Fruit fly (Drosophila melanogaster) whole organism, embryonic: ENCODE results near the gene yl.

Experiments used
- Atf-2 ChIP-seq: fragments of 200-800 bp; sonication (Bioruptor generic); optimal IDR thresholded peaks from 2 replicates; lab custom pipeline; 2016; ENCODE audit warnings: missing biosample characterization, missing genetic modification characterization
- CG10267 ChIP-seq: fragments of 200-800 bp; sonication (Bioruptor generic); optimal IDR thresholded peaks from 2 replicates; lab custom pipeline; 2018; ENCODE audit warnings: missing biosample characterization, mild to moderate bottlenecking, missing genetic modification characterization, moderate library complexity
- CG10959 ChIP-seq: fragments of 200-800 bp; sonication (Bioruptor generic); IDR thresholded peaks from 2 replicates; pipeline ENCODE4 v1.3.6; 2022; ENCODE audit warnings: missing biosample characterization, missing genetic modification characterization
- CG11247 ChIP-seq: fragments of 200-800 bp; sonication (Bioruptor generic); IDR thresholded peaks from 2 replicates; pipeline ENCODE4 v1.3.6; 2022; ENCODE audit warnings: missing biosample characterization, missing genetic modification characterization
- CG11560 ChIP-seq: fragments of 200-800 bp; sonication (Bioruptor generic); IDR thresholded peaks from 3 replicates; pipeline ENCODE4 v1.3.6; 2022; ENCODE audit warnings: missing biosample characterization, missing genetic modification characterization
- CG12071 ChIP-seq: fragments of 200-800 bp; sonication (Bioruptor generic); optimal IDR thresholded peaks from 3 replicates; lab custom pipeline; 2018; ENCODE audit warnings: missing biosample characterization, mild to moderate bottlenecking, missing genetic modification characterization
- CG15269 ChIP-seq: fragments of 200-800 bp; sonication (Bioruptor generic); optimal IDR thresholded peaks from 2 replicates; lab custom pipeline; 2018; ENCODE audit warnings: missing biosample characterization, mild to moderate bottlenecking, missing genetic modification characterization, moderate library complexity
- CG1602 ChIP-seq: fragments of 200-800 bp; sonication (Bioruptor generic); optimal IDR thresholded peaks from 3 replicates; lab custom pipeline; 2016; ENCODE audit warnings: missing biosample characterization, missing genetic modification characterization
- CG17328 ChIP-seq: fragments of 200-800 bp; sonication (Bioruptor generic); IDR thresholded peaks from 2 replicates; pipeline ENCODE4 v1.3.6; 2022; ENCODE audit warnings: missing biosample characterization, missing genetic modification characterization
- CG18011 ChIP-seq: fragments of 200-800 bp; sonication (Bioruptor generic); optimal IDR thresholded peaks from 2 replicates; lab custom pipeline; 2017; ENCODE audit warnings: missing biosample characterization, missing genetic modification characterization, mild to moderate bottlenecking, moderate library complexity, missing genotype
- CG2889 ChIP-seq: fragments of 200-800 bp; sonication (Bioruptor generic); IDR thresholded peaks from 3 replicates; pipeline ENCODE4 v1.3.6; 2022; ENCODE audit warnings: missing biosample characterization, missing genetic modification characterization
- CG31365 ChIP-seq: fragments of 200-800 bp; sonication (Bioruptor generic); optimal IDR thresholded peaks from 2 replicates; lab custom pipeline; 2018; ENCODE audit warnings: missing biosample characterization, mild to moderate bottlenecking, missing genetic modification characterization
- CG3163 ChIP-seq: fragments of 200-800 bp; sonication (Bioruptor generic); optimal IDR thresholded peaks from 3 replicates; lab custom pipeline; 2016; ENCODE audit warnings: missing biosample characterization, missing genetic modification characterization
- CG32767 ChIP-seq: fragments of 200-800 bp; sonication (Bioruptor generic); IDR thresholded peaks from 2 replicates; pipeline ENCODE4 v1.3.6; 2022; ENCODE audit warnings: missing biosample characterization, missing genetic modification characterization
- CG3726 ChIP-seq: fragments of 200-800 bp; sonication (Bioruptor generic); IDR thresholded peaks from 3 replicates; pipeline ENCODE4, ENCODE4 v1.3.6; 2022; ENCODE audit warnings: missing biosample characterization, missing genetic modification characterization
- CG4404 ChIP-seq: fragments of 200-800 bp; sonication (Bioruptor generic); IDR thresholded peaks from 2 replicates; pipeline ENCODE4 v1.3.6; 2022; ENCODE audit warnings: missing biosample characterization, missing genetic modification characterization
- CG4730 ChIP-seq: fragments of 200-800 bp; sonication (Bioruptor generic); IDR thresholded peaks from 2 replicates; pipeline ENCODE4 v1.3.6; 2022; ENCODE audit warnings: missing biosample characterization, missing genetic modification characterization
- CG6254 ChIP-seq: fragments of 200-800 bp; sonication (Bioruptor generic); optimal IDR thresholded peaks from 3 replicates; lab custom pipeline; 2017; ENCODE audit warnings: mild to moderate bottlenecking, missing biosample characterization, missing genetic modification reagents, missing genetic modification characterization
- CG7271 ChIP-seq: fragments of 200-800 bp; sonication (Bioruptor generic); optimal IDR thresholded peaks from 2 replicates; lab custom pipeline; 2018; ENCODE audit warnings: missing biosample characterization, mild to moderate bottlenecking, missing genetic modification characterization, moderate library complexity
- CG7745 ChIP-seq: fragments of 200-800 bp; sonication (Bioruptor generic); optimal IDR thresholded peaks from 2 replicates; lab custom pipeline; 2018; ENCODE audit warnings: missing biosample characterization, mild to moderate bottlenecking, missing genetic modification characterization, moderate library complexity
- CG8924 ChIP-seq: fragments of 200-800 bp; optimal IDR thresholded peaks from 3 replicates; lab custom pipeline; 2019; ENCODE audit warnings: missing biosample characterization, mild to moderate bottlenecking, missing genetic modification characterization, moderate library complexity
- Dek ChIP-seq: fragments of 200-800 bp; sonication (Bioruptor generic); optimal IDR thresholded peaks from 3 replicates; lab custom pipeline; 2019; ENCODE audit warnings: missing biosample characterization, mild to moderate bottlenecking, missing genetic modification characterization, moderate library complexity
- Dip3 ChIP-seq: fragments of 200-800 bp; sonication (Bioruptor generic); optimal IDR thresholded peaks from 3 replicates; lab custom pipeline; 2016; ENCODE audit warnings: missing biosample characterization, missing genetic modification characterization
- E2f1 ChIP-seq: fragments of 200-800 bp; sonication (Bioruptor generic); IDR thresholded peaks from 2 replicates; pipeline ENCODE4 v1.3.6; 2022; ENCODE audit warnings: missing biosample characterization, missing genetic modification characterization
- Optix ChIP-seq: fragments of 200-800 bp; sonication (Bioruptor generic); IDR thresholded peaks from 3 replicates; pipeline ENCODE4 v1.3.6; 2022; ENCODE audit warnings: missing biosample characterization, missing genetic modification characterization
- Poxn ChIP-seq: fragments of 200-800 bp; sonication (Bioruptor generic); IDR thresholded peaks from 2 replicates; pipeline ENCODE4 v1.3.6; 2022; ENCODE audit warnings: missing biosample characterization, missing genetic modification characterization
- Rfx ChIP-seq: fragments of 200-800 bp; sonication (Bioruptor generic); IDR thresholded peaks from 2 replicates; pipeline ENCODE4 v1.3.6; 2022; ENCODE audit warnings: missing biosample characterization, missing genetic modification characterization
- Rx ChIP-seq: fragments of 200-800 bp; sonication (Bioruptor generic); IDR thresholded peaks from 2 replicates; pipeline ENCODE4 v1.3.6; 2022; ENCODE audit warnings: missing biosample characterization, missing genetic modification characterization
- Xrp1 ChIP-seq: fragments of 200-800 bp; sonication (Bioruptor generic); IDR thresholded peaks from 2 replicates; pipeline ENCODE4 v1.3.6; 2022; ENCODE audit warnings: missing biosample characterization, missing genetic modification characterization
- ac ChIP-seq: fragments of 200-800 bp; sonication (Bioruptor generic); optimal IDR thresholded peaks from 3 replicates; lab custom pipeline; 2017; ENCODE audit warnings: missing biosample characterization, mild to moderate bottlenecking, missing genetic modification characterization
- aop ChIP-seq: fragments of 200-800 bp; sonication (Bioruptor generic); IDR thresholded peaks from 2 replicates; pipeline ENCODE4 v1.3.6; 2022; ENCODE audit warnings: missing biosample characterization, missing genetic modification characterization
- ara ChIP-seq: fragments of 200-800 bp; sonication (Bioruptor generic); IDR thresholded peaks from 2 replicates; pipeline ENCODE4 v1.3.6; 2022; ENCODE audit warnings: missing biosample characterization, missing genetic modification characterization
- br ChIP-seq: fragments of >200 bp; optimal IDR thresholded peaks from 2 replicates; lab custom pipeline; 2017
- chif ChIP-seq, 2 experiments: fragments of 200-800 bp; sonication (Bioruptor generic); optimal IDR thresholded peaks; 3 replicates each; lab custom pipeline; 2016; ENCODE audit warnings: missing biosample characterization in 2 of 2, missing genetic modification characterization in 2 of 2
- chinmo ChIP-seq: fragments of 200-800 bp; sonication (Bioruptor generic); IDR thresholded peaks from 4 replicates; pipeline ENCODE4 v1.3.6; 2022; ENCODE audit warnings: missing biosample characterization, missing genetic modification characterization; ENCODE audit not compliant: partially characterized antibody
- crol ChIP-seq: fragments of 200-800 bp; sonication (Bioruptor generic); IDR thresholded peaks from 2 replicates; pipeline ENCODE4 v1.3.6; 2022; ENCODE audit warnings: missing biosample characterization, missing genetic modification characterization
- ems ChIP-seq: fragments of 200-800 bp; sonication (Bioruptor generic); optimal IDR thresholded peaks from 3 replicates; lab custom pipeline; 2016; ENCODE audit warnings: missing biosample characterization, missing genetic modification characterization
- fd3F ChIP-seq: fragments of 200-800 bp; sonication (Bioruptor generic); optimal IDR thresholded peaks from 2 replicates; lab custom pipeline; 2018; ENCODE audit warnings: missing biosample characterization, mild to moderate bottlenecking, missing genetic modification characterization, moderate library complexity
- ftz-f1 ChIP-seq: fragments of 200-800 bp; sonication (Bioruptor generic); optimal IDR thresholded peaks from 2 replicates; lab custom pipeline; 2016; ENCODE audit warnings: missing biosample characterization, missing genetic modification characterization
- kni ChIP-seq: fragments of 200-800 bp; sonication (Bioruptor generic); optimal IDR thresholded peaks from 3 replicates; lab custom pipeline; 2017; ENCODE audit warnings: mild to moderate bottlenecking, missing biosample characterization, missing genetic modification reagents, missing genetic modification characterization
- lmd ChIP-seq: fragments of 200-800 bp; sonication (Bioruptor generic); IDR thresholded peaks from 2 replicates; pipeline ENCODE4 v1.3.6; 2022; ENCODE audit warnings: missing biosample characterization, missing genetic modification characterization
- lola ChIP-seq, 3 experiments: fragments of >200 bp in 2 of 3; fragments of 200-800 bp in 1 of 3; sonication (Bioruptor generic) in 1 of 3; optimal IDR thresholded peaks; 2 replicates each; lab custom pipeline; 2017 to 2019; ENCODE audit warnings: missing biosample characterization in 3 of 3, missing genetic modification characterization in 3 of 3, mild to moderate bottlenecking in 1 of 3, moderate library complexity in 1 of 3
- mirr ChIP-seq: fragments of 200-800 bp; sonication (Bioruptor generic); optimal IDR thresholded peaks from 3 replicates; lab custom pipeline; 2018; ENCODE audit warnings: missing biosample characterization, mild to moderate bottlenecking, missing genetic modification characterization
- odd ChIP-seq: fragments of 200-800 bp; sonication (Bioruptor generic); optimal IDR thresholded peaks from 2 replicates; lab custom pipeline; 2017; ENCODE audit warnings: missing biosample characterization, mild to moderate bottlenecking, missing genetic modification characterization
- prd ChIP-seq, 3 experiments: fragments of >200 bp in 2 of 3; fragments of 200-800 bp in 1 of 3; sonication (Bioruptor generic) in 1 of 3; optimal IDR thresholded peaks in 2 of 3; IDR thresholded peaks in 1 of 3; 2 replicates in 2 of 3; 3 replicates in 1 of 3; pipeline versions ENCODE4 v1.3.6 to Lab custom; 2017 to 2022; ENCODE audit warnings: missing biosample characterization in 1 of 3, missing genetic modification characterization in 1 of 3
- pros ChIP-seq: fragments of 200-800 bp; sonication (Bioruptor generic); optimal IDR thresholded peaks from 3 replicates; lab custom pipeline; 2019; ENCODE audit warnings: missing biosample characterization, mild to moderate bottlenecking, missing genetic modification characterization, moderate library complexity
- ranshi ChIP-seq: fragments of 200-800 bp; sonication (Bioruptor generic); IDR thresholded peaks from 2 replicates; pipeline ENCODE4 v1.3.6; 2022; ENCODE audit warnings: missing biosample characterization, missing genetic modification characterization
- run ChIP-seq: fragments of 200-800 bp; sonication (Bioruptor generic); optimal IDR thresholded peaks from 3 replicates; lab custom pipeline; 2018; ENCODE audit warnings: missing biosample characterization, mild to moderate bottlenecking, missing genetic modification characterization
- sob ChIP-seq: fragments of 200-800 bp; sonication (Bioruptor generic); IDR thresholded peaks from 2 replicates; pipeline ENCODE4 v1.3.6; 2022; ENCODE audit warnings: missing biosample characterization, missing genetic modification characterization
- stwl ChIP-seq: fragments of 200-800 bp; sonication (Bioruptor generic); optimal IDR thresholded peaks from 3 replicates; lab custom pipeline; 2018; ENCODE audit warnings: missing biosample characterization, mild to moderate bottlenecking, missing genetic modification characterization, moderate library complexity
- yki ChIP-seq: fragments of >200 bp; optimal IDR thresholded peaks from 3 replicates; lab custom pipeline; 2018

The yl gene

dm6 chrX:14218045-14218483 is 25.1 kb downstream of the yl start (continued):
- no peak for TF ChIP-seq ftz-f1 (GFP tag; lab: Kevin White, UChicago)
- peak; percentile 81 for TF ChIP-seq fd3F
- TF ChIP-seq pros (GFP tag; lab: Kevin White, UChicago), result no peak
- peak; percentile 52 for TF ChIP-seq Dip3 (GFP tag; lab: Kevin White, UChicago)
- peak; percentile 88 for TF ChIP-seq CG32767 (GFP tag; lab: Robert Waterston, UW)
- TF ChIP-seq CG10267 (tag; lab: Kevin White, UChicago), result peak; percentile 85
- peak; percentile 60 for TF ChIP-seq CG7271 (tag; lab: Kevin White, UChicago)
- TF ChIP-seq Poxn, result peak; percentile 58; the same call in 1 of the 2 replicates
- TF ChIP-seq CG3163 (GFP tag; lab: Kevin White, UChicago), result no peak
- TF ChIP-seq Rx (GFP tag; lab: Robert Waterston, UW), result peak; percentile 61; the same call in 1 of the 2 replicates
- TF ChIP-seq CG18011 (GFP tag; lab: Kevin White, UChicago), result peak; percentile 63
- TF ChIP-seq CG7745 (tag; lab: Kevin White, UChicago), result no peak
- peak; percentile 44 for TF ChIP-seq ems (GFP tag; lab: Kevin White, UChicago)
- TF ChIP-seq CG11247, result peak; percentile 79
- no peak for TF ChIP-seq prd (optimal IDR thresholded peaks at IDR 0.05; lab: Kevin White, UChicago)
- peak; percentile 93 for TF ChIP-seq prd (GFP tag; IDR thresholded peaks at IDR 0.05; lab: Robert Waterston, UW)
- no peak for TF ChIP-seq kni (GFP tag; lab: Kevin White, UChicago)
- TF ChIP-seq yki, result no peak
- TF ChIP-seq Rfx (GFP tag; lab: Robert Waterston, UW), result peak; percentile 92
- TF ChIP-seq ac (GFP tag; lab: Kevin White, UChicago), result peak; percentile 51
- no peak for TF ChIP-seq aop (GFP tag; lab: Robert Waterston, UW)
- peak; percentile 60; the same call in 2 of the 3 replicates for TF ChIP-seq CG11560
- TF ChIP-seq CG12071 (GFP tag; lab: Kevin White, UChicago), result peak; percentile 62
- TF ChIP-seq lmd (GFP tag; lab: Robert Waterston, UW), result peak; percentile 91
- no peak for TF ChIP-seq mirr (GFP tag; lab: Kevin White, UChicago)
- TF ChIP-seq ranshi, result peak; percentile 91
- 0 out of 3 replicates have a peak, but pooled peaks have one; percentile 53 for TF ChIP-seq Optix
- peak; percentile 75 for TF ChIP-seq CG1602 (GFP tag; lab: Kevin White, UChicago)
- peak; percentile 87 for TF ChIP-seq Dek (tag; lab: Kevin White, UChicago)
- TF ChIP-seq run (tag; lab: Kevin White, UChicago), result peak; percentile 82
- peak; percentile 70 for TF ChIP-seq CG4730 (GFP tag; lab: Robert Waterston, UW)
- peak; percentile 92 for TF ChIP-seq CG8924
- no peak for TF ChIP-seq br
- peak in 1 of 3 experiments; percentile 83 for TF ChIP-seq lola (GFP tag; optimal IDR thresholded peaks at IDR 0.05; lab: Kevin White, UChicago)
- TF ChIP-seq E2f1 (GFP tag; lab: Robert Waterston, UW), result peak; percentile 84
- TF ChIP-seq CG17328 (GFP tag; lab: Robert Waterston, UW), result peak; percentile 91
- peak; percentile 35; the same call in 1 of the 2 replicates for TF ChIP-seq crol
- peak; percentile 80 for TF ChIP-seq CG2889
- TF ChIP-seq Xrp1, result peak; percentile 92
- peak; percentile 88 for TF ChIP-seq sob (GFP tag; lab: Robert Waterston, UW)
- TF ChIP-seq chinmo (GFP tag; lab: Robert Waterston, UW), result 0 out of 4 replicates have a peak, but pooled peaks have one; percentile 13
- TF ChIP-seq chif (GFP tag; optimal IDR thresholded peaks at IDR 0.05; lab: Kevin White, UChicago), result peak; percentile 73 to 81
- TF ChIP-seq CG3726, result peak; percentile 77; the same call in 2 of the 3 replicates
- TF ChIP-seq CG10959 (GFP tag; lab: Robert Waterston, UW), result peak; percentile 76
- TF ChIP-seq odd (GFP tag; lab: Kevin White, UChicago), result peak; percentile 80
- TF ChIP-seq ara (GFP tag; lab: Robert Waterston, UW), result peak; percentile 82
- peak; percentile 6 for TF ChIP-seq stwl
- peak; percentile 32 for TF ChIP-seq CG31365
- TF ChIP-seq CG6254 (GFP tag; lab: Kevin White, UChicago), result peak; percentile 82
- peak; percentile 76 for TF ChIP-seq CG4404
- TF ChIP-seq CG15269 (tag; lab: Kevin White, UChicago), result peak; percentile 92
- TF ChIP-seq Atf-2 (GFP tag; lab: Kevin White, UChicago), result peak; percentile 52
